Fruit fly (Drosophila melanogaster) whole organism, embryonic: ENCODE results near the gene CG6163.

Source experiments
- B-H2 ChIP-seq: fragments of 200-800 bp; sonication (Bioruptor generic); optimal IDR thresholded peaks from 2 replicates; lab custom pipeline; 2018; ENCODE audit warnings: missing biosample characterization, mild to moderate bottlenecking, missing genetic modification characterization
- BtbVII ChIP-seq: fragments of 200-800 bp; sonication (Bioruptor generic); optimal IDR thresholded peaks from 3 replicates; lab custom pipeline; 2017; ENCODE audit warnings: missing biosample characterization, mild to moderate bottlenecking, missing genetic modification characterization
- CG10267 ChIP-seq: fragments of 200-800 bp; sonication (Bioruptor generic); optimal IDR thresholded peaks from 2 replicates; lab custom pipeline; 2018; ENCODE audit warnings: missing biosample characterization, mild to moderate bottlenecking, missing genetic modification characterization, moderate library complexity
- CG10979 ChIP-seq: fragments of 200-800 bp; sonication (Bioruptor generic); optimal IDR thresholded peaks from 2 replicates; lab custom pipeline; 2018; ENCODE audit warnings: missing biosample characterization, mild to moderate bottlenecking, missing genetic modification characterization, moderate library complexity
- CG11093 ChIP-seq: fragments of 200-800 bp; sonication (Bioruptor generic); IDR thresholded peaks from 3 replicates; pipeline ENCODE4 v1.3.6; 2022; ENCODE audit warnings: missing biosample characterization, missing genetic modification characterization
- CG11723 ChIP-seq: fragments of 200-800 bp; sonication (Bioruptor generic); optimal IDR thresholded peaks from 2 replicates; lab custom pipeline; 2017; ENCODE audit warnings: missing biosample characterization, mild to moderate bottlenecking, missing genetic modification characterization
- CG12236 ChIP-seq: fragments of 200-800 bp; sonication (Bioruptor generic); optimal IDR thresholded peaks from 2 replicates; lab custom pipeline; 2016; ENCODE audit warnings: missing biosample characterization, missing genetic modification characterization
- CG13624 ChIP-seq: fragments of 200-800 bp; sonication (Bioruptor generic); optimal IDR thresholded peaks from 2 replicates; lab custom pipeline; 2016; ENCODE audit warnings: missing biosample characterization, missing genetic modification characterization
- CG13775 ChIP-seq: fragments of 200-800 bp; sonication (Bioruptor generic); optimal IDR thresholded peaks from 3 replicates; lab custom pipeline; 2017; ENCODE audit warnings: missing biosample characterization, mild to moderate bottlenecking, missing genetic modification characterization
- CG14014 ChIP-seq: fragments of 200-800 bp; sonication (Bioruptor generic); IDR thresholded peaks from 2 replicates; pipeline ENCODE4 v1.3.6; 2022; ENCODE audit warnings: missing biosample characterization, missing genetic modification characterization
- CG15073 ChIP-seq: fragments of 200-800 bp; sonication (Bioruptor generic); optimal IDR thresholded peaks from 2 replicates; lab custom pipeline; 2016; ENCODE audit warnings: missing biosample characterization, missing genetic modification characterization
- CG15514 ChIP-seq: fragments of 200-800 bp; sonication (Bioruptor generic); optimal IDR thresholded peaks from 3 replicates; lab custom pipeline; 2017; ENCODE audit warnings: missing biosample characterization, missing genetic modification characterization, mild to moderate bottlenecking, moderate library complexity, missing genetic modification reagents
- CG16779 ChIP-seq: fragments of 200-800 bp; sonication (Bioruptor generic); IDR thresholded peaks from 2 replicates; pipeline ENCODE4 v1.3.6; 2022; ENCODE audit warnings: missing biosample characterization, missing genetic modification characterization
- CG18599 ChIP-seq: fragments of 200-800 bp; sonication (Bioruptor generic); optimal IDR thresholded peaks from 3 replicates; lab custom pipeline; 2017; ENCODE audit warnings: missing biosample characterization, missing genetic modification characterization, mild to moderate bottlenecking, moderate library complexity, missing genetic modification reagents
- CG2202 ChIP-seq: fragments of 200-800 bp; sonication (Bioruptor generic); optimal IDR thresholded peaks from 2 replicates; lab custom pipeline; 2018; ENCODE audit warnings: missing biosample characterization, mild to moderate bottlenecking, missing genetic modification characterization
- CG32532 ChIP-seq: fragments of 200-800 bp; sonication (Bioruptor generic); IDR thresholded peaks from 2 replicates; pipeline ENCODE4 v1.3.6; 2022; ENCODE audit warnings: missing biosample characterization, missing genetic modification characterization
- CG4820 ChIP-seq: fragments of 200-800 bp; sonication (Bioruptor generic); optimal IDR thresholded peaks from 3 replicates; lab custom pipeline; 2016; ENCODE audit warnings: missing biosample characterization, missing genetic modification characterization
- CG6654 ChIP-seq: fragments of 200-800 bp; sonication (Bioruptor generic); optimal IDR thresholded peaks from 2 replicates; lab custom pipeline; 2017; ENCODE audit warnings: missing biosample characterization, mild to moderate bottlenecking, missing genetic modification characterization
- CG6683 ChIP-seq: fragments of 200-800 bp; sonication (Bioruptor generic); optimal IDR thresholded peaks from 2 replicates; lab custom pipeline; 2017; ENCODE audit warnings: missing biosample characterization, mild to moderate bottlenecking, missing genetic modification characterization, missing genetic modification reagents
- CG6689 ChIP-seq: fragments of 200-800 bp; sonication (Bioruptor generic); IDR thresholded peaks from 2 replicates; pipeline ENCODE4 v1.3.6; 2022; ENCODE audit warnings: missing biosample characterization, missing genetic modification characterization
- CG6791 ChIP-seq: fragments of 200-800 bp; sonication (Bioruptor generic); IDR thresholded peaks from 3 replicates; pipeline ENCODE4 v1.3.6; 2022; ENCODE audit warnings: missing biosample characterization, missing genetic modification characterization; ENCODE audit not compliant: partially characterized antibody
- CG6813 ChIP-seq: fragments of 200-800 bp; sonication (Bioruptor generic); optimal IDR thresholded peaks from 2 replicates; lab custom pipeline; 2017; ENCODE audit warnings: missing biosample characterization, missing genetic modification characterization, mild to moderate bottlenecking, moderate library complexity, missing genetic modification reagents
- CG7987 ChIP-seq: fragments of 200-800 bp; sonication (Bioruptor generic); optimal IDR thresholded peaks from 2 replicates; lab custom pipeline; 2018; ENCODE audit warnings: missing biosample characterization, mild to moderate bottlenecking, missing genetic modification characterization, moderate library complexity
- Doc2 ChIP-seq: fragments of 200-800 bp; sonication (Bioruptor generic); IDR thresholded peaks from 2 replicates; pipeline ENCODE4 v1.3.6; 2022; ENCODE audit warnings: missing biosample characterization, missing genetic modification characterization
- ERR ChIP-seq: fragments of 200-800 bp; sonication (Bioruptor generic); optimal IDR thresholded peaks from 2 replicates; lab custom pipeline; 2016; ENCODE audit warnings: missing biosample characterization, missing genetic modification characterization
- Fer3 ChIP-seq: fragments of 200-800 bp; sonication (Bioruptor generic); optimal IDR thresholded peaks from 2 replicates; lab custom pipeline; 2018; ENCODE audit warnings: missing biosample characterization, mild to moderate bottlenecking, missing genetic modification characterization, moderate library complexity
- Gsc ChIP-seq: fragments of 200-800 bp; sonication (Bioruptor generic); IDR thresholded peaks from 2 replicates; pipeline ENCODE4 v1.3.6; 2022; ENCODE audit warnings: missing biosample characterization, missing genetic modification characterization
- HHEX ChIP-seq: fragments of 200-800 bp; sonication (Bioruptor generic); optimal IDR thresholded peaks from 3 replicates; lab custom pipeline; 2017; ENCODE audit warnings: missing biosample characterization, mild to moderate bottlenecking, missing genetic modification characterization, missing genetic modification reagents
- Hr51 ChIP-seq, 2 experiments: fragments of 200-800 bp; sonication (Bioruptor generic); optimal IDR thresholded peaks; 2 replicates in 1 of 2; 3 replicates in 1 of 2; lab custom pipeline; 2016 to 2018; ENCODE audit warnings: missing biosample characterization in 2 of 2, missing genetic modification characterization in 2 of 2, mild to moderate bottlenecking in 1 of 2, moderate library complexity in 1 of 2
- Mad ChIP-seq: fragments of 200-800 bp; sonication (Bioruptor generic); optimal IDR thresholded peaks from 2 replicates; lab custom pipeline; 2016; ENCODE audit warnings: missing biosample characterization, missing genetic modification characterization
- Nf-YB ChIP-seq: fragments of 200-800 bp; sonication (Bioruptor generic); optimal IDR thresholded peaks from 3 replicates; lab custom pipeline; 2019; ENCODE audit warnings: missing biosample characterization, mild to moderate bottlenecking, missing genetic modification characterization, moderate library complexity
- Optix ChIP-seq: fragments of 200-800 bp; sonication (Bioruptor generic); IDR thresholded peaks from 3 replicates; pipeline ENCODE4 v1.3.6; 2022; ENCODE audit warnings: missing biosample characterization, missing genetic modification characterization
- Side ChIP-seq: fragments of 200-800 bp; sonication (Bioruptor generic); optimal IDR thresholded peaks from 2 replicates; lab custom pipeline; 2016; ENCODE audit warnings: missing biosample characterization, missing genetic modification characterization
- Spps ChIP-seq: fragments of 200-800 bp; sonication (Bioruptor generic); optimal IDR thresholded peaks from 2 replicates; lab custom pipeline; 2018; ENCODE audit warnings: missing biosample characterization, mild to moderate bottlenecking, missing genetic modification characterization
- ap ChIP-seq: fragments of 200-800 bp; sonication (Bioruptor generic); IDR thresholded peaks from 2 replicates; pipeline ENCODE4 v1.3.6; 2022; ENCODE audit warnings: missing biosample characterization, missing genetic modification characterization
- bigmax ChIP-seq: fragments of 200-800 bp; sonication (Bioruptor generic); optimal IDR thresholded peaks from 2 replicates; lab custom pipeline; 2018; ENCODE audit warnings: missing biosample characterization, mild to moderate bottlenecking, missing genetic modification characterization
- ems ChIP-seq: fragments of 200-800 bp; sonication (Bioruptor generic); optimal IDR thresholded peaks from 3 replicates; lab custom pipeline; 2016; ENCODE audit warnings: missing biosample characterization, missing genetic modification characterization
- eve ChIP-seq, 2 experiments: fragments of >200 bp; optimal IDR thresholded peaks; 2 replicates each; lab custom pipeline; 2017; ENCODE audit warnings: missing biosample characterization in 2 of 2, missing genetic modification characterization in 2 of 2
- gce ChIP-seq: fragments of 200-800 bp; sonication (Bioruptor generic); IDR thresholded peaks from 3 replicates; pipeline ENCODE4 v1.3.6; 2022; ENCODE audit warnings: missing biosample characterization, missing genetic modification characterization
- gt ChIP-seq: fragments of 200-800 bp; sonication (Bioruptor generic); IDR thresholded peaks from 2 replicates; pipeline ENCODE4 v1.3.6; 2022; ENCODE audit warnings: missing biosample characterization, missing genetic modification characterization
- her ChIP-seq: fragments of 200-800 bp; sonication (Bioruptor generic); optimal IDR thresholded peaks from 2 replicates; lab custom pipeline; 2016; ENCODE audit warnings: missing biosample characterization, missing genetic modification characterization
- insv ChIP-seq, 2 experiments: fragments of 200-800 bp; sonication (Bioruptor generic); optimal IDR thresholded peaks; 3 replicates each; lab custom pipeline; 2016 to 2018; ENCODE audit warnings: missing biosample characterization in 2 of 2, missing genetic modification characterization in 2 of 2
- pfk ChIP-seq: fragments of 200-800 bp; sonication (Bioruptor generic); optimal IDR thresholded peaks from 2 replicates; lab custom pipeline; 2018; ENCODE audit warnings: missing biosample characterization, mild to moderate bottlenecking, missing genetic modification characterization, moderate library complexity
- sens ChIP-seq: fragments of 200-800 bp; sonication (Bioruptor generic); peaks from one replicate; lab custom pipeline; 2016; ENCODE audit warnings: missing biosample characterization, missing genetic modification characterization
- sim ChIP-seq: fragments of 200-800 bp; sonication (Bioruptor generic); IDR thresholded peaks from 2 replicates; pipeline ENCODE4 v1.3.6; 2022; ENCODE audit warnings: missing biosample characterization, missing genetic modification characterization
- slbo ChIP-seq: fragments of 200-800 bp; sonication (Bioruptor generic); IDR thresholded peaks from 2 replicates; pipeline ENCODE4 v1.3.6; 2022; ENCODE audit warnings: missing biosample characterization, missing genetic modification characterization
- sqz ChIP-seq: fragments of 200-800 bp; sonication (Bioruptor generic); optimal IDR thresholded peaks from 3 replicates; lab custom pipeline; 2018; ENCODE audit warnings: missing biosample characterization, mild to moderate bottlenecking, missing genetic modification characterization
- unc-4 ChIP-seq: fragments of 200-800 bp; sonication (Bioruptor generic); IDR thresholded peaks from 2 replicates; pipeline ENCODE4 v1.3.6; 2022; ENCODE audit warnings: missing biosample characterization, missing genetic modification characterization; ENCODE audit not compliant: partially characterized antibody
- unpg ChIP-seq: fragments of 200-800 bp; sonication (Bioruptor generic); optimal IDR thresholded peaks from 3 replicates; lab custom pipeline; 2018; ENCODE audit warnings: missing biosample characterization, mild to moderate bottlenecking, missing genetic modification characterization, moderate library complexity
- zen2 ChIP-seq: fragments of 200-800 bp; sonication (Bioruptor generic); IDR thresholded peaks from 3 replicates; pipeline ENCODE4 v1.3.6; 2022; ENCODE audit warnings: missing biosample characterization, missing genetic modification characterization; ENCODE audit not compliant: partially characterized antibody

CG6163 gene

DNA sequence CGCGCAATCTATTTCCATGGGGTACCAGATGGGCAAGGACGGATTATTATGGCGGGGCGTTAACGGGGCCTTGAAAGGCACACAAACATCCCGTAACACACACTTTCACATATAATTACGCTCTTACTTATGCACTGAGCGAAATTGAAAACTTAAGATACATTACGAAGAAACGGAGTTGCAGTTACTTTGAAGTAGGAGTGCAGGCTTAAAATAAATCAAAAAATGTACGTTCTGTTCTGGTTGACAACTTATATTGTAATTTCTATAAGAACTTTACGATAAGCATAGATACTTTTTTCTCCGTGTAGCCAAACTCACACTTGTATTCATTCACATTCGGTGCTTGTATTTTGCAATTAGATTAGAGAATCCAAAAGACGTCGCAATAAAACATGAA, 11.7 kb downstream of the CG6163 start (continued):
- peak; percentile 64 for TF ChIP-seq CG6683 (GFP tag; lab: Kevin White, UChicago)
- TF ChIP-seq Optix, result peak; percentile 57; the same call in 1 of the 3 replicates
- no peak for TF ChIP-seq Gsc (GFP tag; lab: Robert Waterston, UW)
- peak; percentile 95 for TF ChIP-seq slbo
- TF ChIP-seq Spps (tag; lab: Kevin White, UChicago), result no peak
- peak; percentile 86 for TF ChIP-seq CG15514 (GFP tag; lab: Kevin White, UChicago)
- peak; percentile 78 for TF ChIP-seq ems (GFP tag; lab: Kevin White, UChicago)
- peak; percentile 37; the same call in 1 of the 2 replicates for TF ChIP-seq Doc2 (GFP tag; lab: Robert Waterston, UW)
- no peak for TF ChIP-seq gt (GFP tag; lab: Robert Waterston, UW)
- peak; percentile 62 for TF ChIP-seq Nf-YB (GFP tag; lab: Kevin White, UChicago)
- peak; percentile 47 for TF ChIP-seq CG6654 (GFP tag; lab: Kevin White, UChicago)
- TF ChIP-seq CG13775, result peak; percentile 86
- peak; percentile 86 for TF ChIP-seq Fer3 (tag; lab: Kevin White, UChicago)
- peak; percentile 82 for TF ChIP-seq CG16779 (GFP tag; lab: Robert Waterston, UW)
- TF ChIP-seq CG6813 (GFP tag; lab: Kevin White, UChicago), result peak; percentile 68
- peak; percentile 45 for TF ChIP-seq CG10267 (tag; lab: Kevin White, UChicago)
- TF ChIP-seq CG10979 (tag; lab: Kevin White, UChicago), result peak; percentile 62
- TF ChIP-seq CG12236 (GFP tag; lab: Kevin White, UChicago), result peak; percentile 70
- peak; percentile 87 for TF ChIP-seq BtbVII (GFP tag; lab: Kevin White, UChicago)
- TF ChIP-seq HHEX (GFP tag; lab: Kevin White, UChicago), result peak; percentile 61
- no peak for TF ChIP-seq CG2202 (tag; lab: Kevin White, UChicago)
- TF ChIP-seq sens (GFP tag; lab: Kevin White, UChicago), result peak; percentile 94
- TF ChIP-seq sqz (GFP tag; lab: Kevin White, UChicago), result no peak
- TF ChIP-seq CG11093 (GFP tag; lab: Robert Waterston, UW), result 0 out of 3 replicates have a peak, but pooled peaks have one; percentile 48
- TF ChIP-seq CG13624 (GFP tag; lab: Kevin White, UChicago), result peak; percentile 90
- no peak for TF ChIP-seq unc-4
- peak; percentile 93 for TF ChIP-seq CG14014 (GFP tag; lab: Robert Waterston, UW)
- no peak for TF ChIP-seq zen2 (GFP tag; lab: Robert Waterston, UW)
- TF ChIP-seq ERR (GFP tag; lab: Kevin White, UChicago), result peak; percentile 88
- peak; percentile 95 for TF ChIP-seq CG18599 (GFP tag; lab: Kevin White, UChicago)
- TF ChIP-seq her (GFP tag; lab: Kevin White, UChicago), result peak; percentile 86
- TF ChIP-seq Hr51 (GFP tag; optimal IDR thresholded peaks at IDR 0.05; lab: Kevin White, UChicago), result peak; percentile 73 to 85
- peak; percentile 72 for TF ChIP-seq CG6689 (GFP tag; lab: Robert Waterston, UW)
- TF ChIP-seq CG6791 (GFP tag; lab: Robert Waterston, UW), result no peak
- peak in 1 of 2 experiments; percentile 85 for TF ChIP-seq eve (GFP tag; optimal IDR thresholded peaks at IDR 0.05; lab: Kevin White, UChicago)
- peak; percentile 92 for TF ChIP-seq CG32532 (GFP tag; lab: Robert Waterston, UW)
- TF ChIP-seq CG4820 (GFP tag; lab: Kevin White, UChicago), result peak; percentile 76
- TF ChIP-seq gce (GFP tag; lab: Robert Waterston, UW), result peak; percentile 45; the same call in 1 of the 3 replicates
- peak; percentile 85 for TF ChIP-seq Side (GFP tag; lab: Kevin White, UChicago)
- no peak for TF ChIP-seq CG15073
- TF ChIP-seq Mad (GFP tag; lab: Kevin White, UChicago), result peak; percentile 81
- peak; percentile 36; the same call in 1 of the 2 replicates for TF ChIP-seq ap (GFP tag; lab: Robert Waterston, UW)
- TF ChIP-seq CG7987, result peak; percentile 68
- TF ChIP-seq CG11723 (GFP tag; lab: Kevin White, UChicago), result peak; percentile 65
- peak; percentile 62; the same call in 1 of the 2 replicates for TF ChIP-seq sim (GFP tag; lab: Robert Waterston, UW)
- TF ChIP-seq B-H2, result peak; percentile 2
- no peak for TF ChIP-seq insv (GFP tag; optimal IDR thresholded peaks at IDR 0.05; lab: Kevin White, UChicago)
- TF ChIP-seq pfk (GFP tag; lab: Kevin White, UChicago), result no peak
- TF ChIP-seq unpg (GFP tag; lab: Kevin White, UChicago), result peak; percentile 88
- no peak for TF ChIP-seq bigmax (GFP tag; lab: Kevin White, UChicago)
